Worm (Caenorhabditis elegans) whole organism, midembryonic: Measurements from ENCODE around the gene nhr-100.

ENCODE experiments used
- T22C8.4 ChIP-seq: fragments of 200-800 bp; sonication (Bioruptor generic); IDR thresholded peaks from 2 replicates; pipeline ENCODE4 v1.3.6; 2022; ENCODE audit warnings: missing genetic modification characterization, missing compliant biosample characterization
- ztf-23 ChIP-seq: fragments of 200-800 bp; sonication (Bioruptor generic); IDR thresholded peaks from 2 replicates; pipeline ENCODE4 v1.3.6; 2022; ENCODE audit warnings: missing genetic modification reagents, missing genetic modification characterization, missing compliant biosample characterization

ce11 chrIV:9697869-9698268, 30.6 kb upstream of the nhr-100 start:
- no peak for TF ChIP-seq T22C8.4
- TF ChIP-seq ztf-23 (GFP tag; lab: Robert Waterston, UW) = no peak
